Fruit fly (Drosophila melanogaster) whole organism, pupa: ENCODE results near the gene Atet.

Experiments
- CG12605 ChIP-seq: fragments of 200-800 bp; sonication (Bioruptor generic); IDR thresholded peaks from 2 replicates; pipeline ENCODE4 v1.3.6; 2022; ENCODE audit warnings: missing biosample characterization, missing genetic modification characterization
- CG13204 ChIP-seq: fragments of 200-800 bp; sonication (Bioruptor generic); optimal IDR thresholded peaks from 2 replicates; lab custom pipeline; 2018; ENCODE audit warnings: missing biosample characterization, mild to moderate bottlenecking, missing genetic modification characterization, moderate library complexity
- CG14655 ChIP-seq: fragments of 200-800 bp; sonication (Bioruptor generic); optimal IDR thresholded peaks from 3 replicates; lab custom pipeline; 2017; ENCODE audit warnings: mild to moderate bottlenecking, missing biosample characterization, missing genetic modification reagents, missing genetic modification characterization
- CG15710 ChIP-seq: fragments of 200-800 bp; sonication (Bioruptor generic); optimal IDR thresholded peaks from 2 replicates; lab custom pipeline; 2018; ENCODE audit warnings: missing biosample characterization, mild to moderate bottlenecking, missing genetic modification characterization, moderate library complexity
- D1 ChIP-seq: fragments of 200-800 bp; sonication (Bioruptor generic); optimal IDR thresholded peaks from 2 replicates; lab custom pipeline; 2018; ENCODE audit warnings: missing biosample characterization, mild to moderate bottlenecking, missing genetic modification characterization, moderate library complexity
- Pif1A ChIP-seq: fragments of 200-800 bp; sonication (Bioruptor generic); optimal IDR thresholded peaks from 3 replicates; lab custom pipeline; 2016; ENCODE audit warnings: missing biosample characterization, missing genetic modification characterization

dm6 chr2L:4355066-4355465 lies 21.4 kb downstream of the Atet start:
- TF ChIP-seq D1 (tag; lab: Kevin White, UChicago): no peak
- no peak for TF ChIP-seq CG14655 (GFP tag; lab: Kevin White, UChicago)
- no peak for TF ChIP-seq Pif1A (GFP tag; lab: Kevin White, UChicago)
- no peak for TF ChIP-seq CG15710 (tag; lab: Kevin White, UChicago)
- no peak for TF ChIP-seq CG12605 (GFP tag; lab: Robert Waterston, UW)
- TF ChIP-seq CG13204 (GFP tag; lab: Kevin White, UChicago): no peak
